Worm (Caenorhabditis elegans): ENCODE data around the gene flp-11.

ce11 chrX:4664649-4665048, 13.3 kb downstream of the flp-11 start:
- TF ChIP-seq lin-39 (tag; optimal IDR thresholded peaks at IDR 0.05), result no peak
- no peak for TF ChIP-seq arid-1 (GFP tag; conservative IDR thresholded peaks at IDR 0.05)
- no peak for TF ChIP-seq R02D3.7 (tag; optimal IDR thresholded peaks at IDR 0.05)
- TF ChIP-seq zfp-3 (GFP tag; conservative IDR thresholded peaks at IDR 0.05), result no peak
- TF ChIP-seq pha-4 (GFP tag; IDR thresholded peaks at IDR 0.05), result no peak
- TF ChIP-seq pha-4 (tag; optimal IDR thresholded peaks at IDR 0.05), result no peak
- no peak for TF ChIP-seq ceh-28 (tag; optimal IDR thresholded peaks at IDR 0.05)
- no peak for TF ChIP-seq nhr-6 (tag; optimal IDR thresholded peaks at IDR 0.05)
- TF ChIP-seq ama-1 (optimal IDR thresholded peaks at IDR 0.05), result no peak
- TF ChIP-seq dpl-1 (GFP tag; optimal IDR thresholded peaks at IDR 0.05), result no peak
- TF ChIP-seq nhr-76 (tag; optimal IDR thresholded peaks at IDR 0.05), result no peak
- no peak for TF ChIP-seq skn-1 (tag; optimal IDR thresholded peaks at IDR 0.05)
- no peak for TF ChIP-seq jun-1 (tag; optimal IDR thresholded peaks at IDR 0.05)

Data from whole organism, L4 larva.